Worm (Caenorhabditis elegans) whole organism, L1 larva: Measurements from ENCODE around the gene str-232.

Experiments used
- F16B12.6 ChIP-seq: fragments of 150-350 bp; optimal IDR thresholded peaks from 2 replicates; lab custom pipeline; 2014; ENCODE audit warnings: missing biosample characterization, missing genetic modification characterization
- ceh-8 ChIP-seq: fragments of 200-800 bp; sonication (Bioruptor generic); optimal IDR thresholded peaks from 2 replicates; lab custom pipeline; 2018; ENCODE audit warnings: mild to moderate bottlenecking, missing genetic modification characterization, moderate library complexity, missing compliant biosample characterization
- dsc-1 ChIP-seq: sonication (generic microtip); optimal IDR thresholded peaks from 2 replicates; lab custom pipeline; 2016; ENCODE audit warnings: mild to moderate bottlenecking, missing genetic modification characterization, missing compliant biosample characterization
- fkh-8 ChIP-seq: sonication (generic microtip); optimal IDR thresholded peaks from 2 replicates; lab custom pipeline; 2016; ENCODE audit warnings: mild to moderate bottlenecking, missing genetic modification characterization, missing compliant biosample characterization
- lin-15B ChIP-seq: fragments of 150-350 bp; sonication (generic microtip); optimal IDR thresholded peaks from 3 replicates; lab custom pipeline; 2014; ENCODE audit warnings: missing biosample characterization, missing genetic modification characterization
- mab-9 ChIP-seq: fragments of 200-800 bp; sonication (Bioruptor generic); IDR thresholded peaks from 2 replicates; pipeline ENCODE4 v1.3.6; 2022; ENCODE audit warnings: missing genetic modification reagents, missing genetic modification characterization, missing compliant biosample characterization
- mef-2 ChIP-seq: fragments of 150-350 bp; optimal IDR thresholded peaks from 2 replicates; lab custom pipeline; 2014; ENCODE audit warnings: missing biosample characterization, missing genetic modification characterization
- nhr-11 ChIP-seq: fragments of 150-350 bp; optimal IDR thresholded peaks from 2 replicates; lab custom pipeline; 2014; ENCODE audit warnings: missing biosample characterization, missing genetic modification characterization
- nhr-84 ChIP-seq: sonication (generic microtip); optimal IDR thresholded peaks from 2 replicates; lab custom pipeline; 2017; ENCODE audit warnings: missing biosample characterization, missing genetic modification characterization
- pqm-1 ChIP-seq: sonication (generic microtip); optimal IDR thresholded peaks from 3 replicates; lab custom pipeline; 2017; ENCODE audit warnings: missing biosample characterization, missing genetic modification characterization
- snpc-4 ChIP-seq: fragments of 150-350 bp; optimal IDR thresholded peaks from 2 replicates; lab custom pipeline; 2014; ENCODE audit warnings: missing biosample characterization, missing genetic modification characterization
- snu-23 ChIP-seq: sonication (generic microtip); optimal IDR thresholded peaks from 2 replicates; lab custom pipeline; 2016; ENCODE audit warnings: missing genetic modification characterization, missing compliant biosample characterization
- sptf-1 ChIP-seq: fragments of 150-350 bp; optimal IDR thresholded peaks from 2 replicates; lab custom pipeline; 2014; ENCODE audit warnings: missing biosample characterization, missing genetic modification characterization
- tlp-1 ChIP-seq: fragments of 150-350 bp; optimal IDR thresholded peaks from 2 replicates; lab custom pipeline; 2014; ENCODE audit warnings: missing biosample characterization, missing genetic modification characterization

The str-232 gene

DNA sequence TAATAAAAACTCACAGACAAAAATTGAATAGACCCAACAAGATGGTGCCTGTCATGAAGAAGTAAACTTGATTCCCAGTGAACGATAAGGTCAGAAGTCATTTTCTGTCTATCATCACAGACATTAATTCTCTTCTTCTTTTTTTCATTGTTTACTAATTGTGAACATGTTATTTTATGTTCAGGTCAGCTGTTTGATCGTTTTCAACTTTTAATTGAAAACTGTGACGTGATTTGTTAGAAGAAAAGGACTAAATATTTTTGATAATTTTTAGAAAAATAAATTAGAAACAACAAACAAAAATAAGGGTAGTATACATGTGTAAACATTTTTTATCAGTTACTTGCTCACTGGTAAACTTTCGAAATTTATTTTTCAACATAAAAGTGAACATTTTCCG is 45.9 kb downstream of the str-232 start, which contains the start of gene F36G9.7:
F36G9.7 (minus strand) TSS at position 101 of the 400 bp plus-strand sequence.
- TF ChIP-seq nhr-84 (tag; lab: Kevin White, UChicago), result no peak
- no peak for TF ChIP-seq tlp-1 (tag; lab: Kevin White, UChicago)
- no peak for TF ChIP-seq snpc-4
- TF ChIP-seq nhr-11, result no peak
- TF ChIP-seq sptf-1 (tag; lab: Kevin White, UChicago), result no peak
- no peak for TF ChIP-seq F16B12.6 (tag; lab: Kevin White, UChicago)
- TF ChIP-seq dsc-1 (tag; lab: Kevin White, UChicago), result no peak
- no peak for TF ChIP-seq ceh-8 (GFP tag; lab: Kevin White, UChicago)
- TF ChIP-seq pqm-1 (tag; lab: Kevin White, UChicago), result no peak
- TF ChIP-seq lin-15B, result no peak
- TF ChIP-seq, all 84 proteins: peak for 0

DNA sequence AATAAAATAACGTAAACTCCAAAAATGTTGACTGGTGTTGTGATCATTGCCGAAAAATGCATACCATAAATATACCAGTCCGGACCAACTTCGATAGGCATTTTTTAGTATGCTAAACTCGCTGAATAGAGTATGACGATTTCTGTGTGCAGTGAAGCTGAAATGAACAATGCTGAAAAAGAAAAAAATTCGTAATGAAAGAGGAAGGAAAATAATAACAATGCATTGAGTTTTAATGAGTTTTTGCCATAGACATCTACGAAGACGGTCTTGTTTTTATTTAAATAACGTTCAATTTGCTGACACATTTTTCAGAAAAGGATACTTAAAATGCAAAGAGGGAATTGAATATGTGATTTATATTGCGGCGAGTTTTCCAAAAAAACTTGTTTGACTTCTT is 48.0 kb downstream of the str-232 start, which contains the start of gene sri-1:
sri-1 (minus strand) TSS at position 101 of the 400 bp plus-strand sequence.
- TF ChIP-seq snu-23, result no peak
- no peak for TF ChIP-seq mab-9

DNA sequence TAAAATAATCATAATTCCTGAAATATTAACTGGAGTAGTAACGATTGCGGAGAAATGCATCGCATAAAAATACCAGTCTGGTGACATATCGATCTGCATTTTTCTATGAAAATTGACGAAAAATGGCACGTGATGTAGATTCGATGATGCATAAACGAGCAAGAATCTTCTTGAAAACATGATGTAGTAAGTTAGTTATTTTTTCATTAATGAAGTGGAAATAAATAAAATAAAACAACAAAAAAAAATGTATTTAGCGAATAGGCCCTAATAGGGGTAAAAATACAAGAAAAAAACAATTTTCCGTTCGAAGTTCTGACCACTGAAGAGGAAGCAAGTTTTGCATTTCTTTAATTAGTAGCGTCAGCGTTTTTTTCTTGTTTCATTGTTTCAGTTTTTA is 50.4 kb downstream of the str-232 start, which contains the start of gene sri-2:
sri-2 (minus strand) TSS at position 101 of the 400 bp plus-strand sequence.
- TF ChIP-seq fkh-8 (tag; lab: Kevin White, UChicago), result peak; percentile 39
- TF ChIP-seq mef-2 (tag; lab: Kevin White, UChicago), result no peak
- TF ChIP-seq, all 84 proteins: peak for 1
